Fruit fly (Drosophila melanogaster) whole organism: ENCODE results near the gene awd.

ENCODE experiments used
- CG8478 ChIP-seq: fragments of >200 bp; optimal IDR thresholded peaks from 2 replicates; lab custom pipeline; 2018; ENCODE audit warnings: inconsistent platforms
- Dll ChIP-seq: fragments of >200 bp; optimal IDR thresholded peaks from 2 replicates; lab custom pipeline; 2017
- EcR ChIP-seq, 2 experiments: fragments of >200 bp; optimal IDR thresholded peaks; 2 replicates each; lab custom pipeline; 2017; ENCODE audit warnings: missing biosample characterization in 2 of 2, missing genetic modification characterization in 2 of 2, missing genetic modification reagents in 2 of 2
- pan ChIP-seq: fragments of >200 bp; optimal IDR thresholded peaks from 2 replicates; lab custom pipeline; 2017
- psq ChIP-seq: fragments of >200 bp; optimal IDR thresholded peaks from 2 replicates; lab custom pipeline; 2017
- usp ChIP-seq: fragments of >200 bp; optimal IDR thresholded peaks from 2 replicates; lab custom pipeline; 2017; ENCODE audit warnings: missing biosample characterization, missing genetic modification characterization, mixed read lengths

awd gene

dm6 chr3R:31761529-31762009 lies 15.7 kb upstream of the awd start, which contains the start of gene Smvt:
Smvt (minus strand) TSS chr3R:31761579.
- TF ChIP-seq EcR (GFP tag; optimal IDR thresholded peaks at IDR 0.05; lab: Kevin White, UChicago) = no peak
- TF ChIP-seq Dll (lab: Kevin White, UChicago) = no peak
- TF ChIP-seq CG8478 (lab: Kevin White, UChicago) = no peak
- no peak for TF ChIP-seq psq
- no peak for TF ChIP-seq pan (lab: Kevin White, UChicago)
- no peak for TF ChIP-seq usp (GFP tag; lab: Kevin White, UChicago)

DNA sequence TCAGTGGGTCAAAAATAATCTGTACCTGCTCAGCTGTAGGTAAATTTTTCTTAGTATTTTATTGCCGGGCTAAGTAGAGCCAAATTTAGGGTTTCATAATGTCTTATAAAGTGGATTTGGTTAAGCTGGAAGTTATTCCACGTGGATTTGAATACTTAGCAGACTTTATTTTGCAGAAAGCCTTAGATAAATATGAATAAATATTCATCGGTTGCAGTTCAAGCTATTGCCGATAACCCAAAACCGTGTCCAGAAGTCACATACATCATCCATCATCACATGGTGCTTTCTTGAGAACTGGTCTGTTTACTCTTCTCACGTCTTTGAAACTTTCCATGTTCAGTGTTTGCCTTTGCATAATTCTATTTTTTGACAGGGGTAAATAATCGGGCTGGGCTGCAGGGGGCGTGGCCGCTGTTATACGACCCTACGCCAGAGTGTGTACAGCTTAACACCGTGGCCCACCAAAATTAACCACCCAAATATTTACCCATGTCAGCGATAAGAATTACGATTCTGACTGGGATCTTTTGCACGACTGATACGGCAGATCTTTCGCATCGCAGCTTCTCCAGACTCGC lies 12.8 kb upstream of the awd start, which contains the start of gene CG2187:
Gene CG2187 (minus strand): TSS at position 51 of the 581 bp plus-strand sequence.
- no peak for TF ChIP-seq Dll (lab: Kevin White, UChicago)
- TF ChIP-seq EcR (GFP tag; optimal IDR thresholded peaks at IDR 0.05; lab: Kevin White, UChicago) = no peak
- TF ChIP-seq CG8478 (lab: Kevin White, UChicago) = no peak
- TF ChIP-seq pan (lab: Kevin White, UChicago) = no peak
- no peak for TF ChIP-seq psq
- TF ChIP-seq usp (GFP tag; lab: Kevin White, UChicago) = no peak

dm6 chr3R:31754605-31755004 lies 8.7 kb upstream of the awd start, which contains the start of gene salt:
salt (minus strand) TSS chr3R:31754705.
- TF ChIP-seq EcR (GFP tag; optimal IDR thresholded peaks at IDR 0.05; lab: Kevin White, UChicago) = no peak
- TF ChIP-seq CG8478 (lab: Kevin White, UChicago) = no peak
- no peak for TF ChIP-seq pan (lab: Kevin White, UChicago)
- TF ChIP-seq usp (GFP tag; lab: Kevin White, UChicago) = no peak
- TF ChIP-seq psq = no peak
- no peak for TF ChIP-seq Dll (lab: Kevin White, UChicago)

dm6 chr3R:31748093-31748996 lies 2.5 kb upstream of the awd start:
- TF ChIP-seq Dll (lab: Kevin White, UChicago) (no peak), psq (peak; percentile 60), CG8478 (lab: Kevin White, UChicago) (peak; percentile 68), EcR (GFP tag; optimal IDR thresholded peaks at IDR 0.05; lab: Kevin White, UChicago) (no peak), usp (GFP tag; lab: Kevin White, UChicago) (no peak), pan (lab: Kevin White, UChicago) (no peak)

dm6 chr3R:31747429-31748048 lies 1.7 kb upstream of the awd start, which contains the start of the genes nero and CG1910:
nero (minus strand) TSS chr3R:31747558.
CG1910 (plus strand) TSS chr3R:31747643.
- no peak for TF ChIP-seq usp (GFP tag; lab: Kevin White, UChicago)
- no peak for TF ChIP-seq EcR (GFP tag; optimal IDR thresholded peaks at IDR 0.05; lab: Kevin White, UChicago)
- no peak for TF ChIP-seq pan (lab: Kevin White, UChicago)
- TF ChIP-seq psq = no peak
- no peak for TF ChIP-seq Dll (lab: Kevin White, UChicago)
- TF ChIP-seq CG8478 (lab: Kevin White, UChicago) = no peak

dm6 chr3R:31744044-31744652 lies 1.7 kb downstream of the awd start, which contains the start of gene CG1896:
CG1896 (plus strand) TSS chr3R:31744282.
- TF ChIP-seq Dll (lab: Kevin White, UChicago) (no peak), pan (lab: Kevin White, UChicago) (no peak), CG8478 (lab: Kevin White, UChicago) (no peak), usp (GFP tag; lab: Kevin White, UChicago) (no peak), EcR (GFP tag; optimal IDR thresholded peaks at IDR 0.05; lab: Kevin White, UChicago) (no peak), psq (no peak)

- TF ChIP-seq Dll (lab: Kevin White, UChicago) (no peak), EcR (GFP tag; optimal IDR thresholded peaks at IDR 0.05; lab: Kevin White, UChicago) (no peak), pan (lab: Kevin White, UChicago) (no peak), CG8478 (lab: Kevin White, UChicago) (no peak), usp (GFP tag; lab: Kevin White, UChicago) (no peak), psq (no peak)
Measured at dm6 chr3R:31743279-31743678, 2.6 kb downstream of the awd start, which contains the start of gene Tbca. Tbca (plus strand) TSS chr3R:31743490.

DNA sequence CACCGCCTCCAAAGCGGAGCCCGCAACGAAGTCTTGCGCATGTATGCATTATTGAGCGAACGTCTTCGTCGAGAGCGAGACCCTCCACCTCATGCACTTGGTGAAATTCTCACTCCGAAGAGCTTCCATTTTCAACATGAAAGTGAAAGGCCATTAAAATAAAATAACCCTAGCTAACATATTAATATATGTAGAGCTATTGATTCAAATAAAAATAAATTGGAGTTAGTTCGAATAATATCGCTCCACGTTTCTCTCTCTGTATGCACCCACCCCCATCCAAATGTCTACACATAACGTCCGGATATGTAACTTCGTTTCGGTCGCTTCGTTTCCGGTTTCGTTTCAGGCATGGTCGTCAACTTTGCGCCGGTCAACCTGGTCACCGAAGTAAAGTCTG lies 4.6 kb downstream of the awd start:
- TF ChIP-seq Dll (lab: Kevin White, UChicago) = no peak
- TF ChIP-seq psq = no peak
- TF ChIP-seq pan (lab: Kevin White, UChicago) = no peak
- TF ChIP-seq EcR (GFP tag; optimal IDR thresholded peaks at IDR 0.05; lab: Kevin White, UChicago) = no peak
- no peak for TF ChIP-seq CG8478 (lab: Kevin White, UChicago)
- TF ChIP-seq usp (GFP tag; lab: Kevin White, UChicago) = no peak

DNA sequence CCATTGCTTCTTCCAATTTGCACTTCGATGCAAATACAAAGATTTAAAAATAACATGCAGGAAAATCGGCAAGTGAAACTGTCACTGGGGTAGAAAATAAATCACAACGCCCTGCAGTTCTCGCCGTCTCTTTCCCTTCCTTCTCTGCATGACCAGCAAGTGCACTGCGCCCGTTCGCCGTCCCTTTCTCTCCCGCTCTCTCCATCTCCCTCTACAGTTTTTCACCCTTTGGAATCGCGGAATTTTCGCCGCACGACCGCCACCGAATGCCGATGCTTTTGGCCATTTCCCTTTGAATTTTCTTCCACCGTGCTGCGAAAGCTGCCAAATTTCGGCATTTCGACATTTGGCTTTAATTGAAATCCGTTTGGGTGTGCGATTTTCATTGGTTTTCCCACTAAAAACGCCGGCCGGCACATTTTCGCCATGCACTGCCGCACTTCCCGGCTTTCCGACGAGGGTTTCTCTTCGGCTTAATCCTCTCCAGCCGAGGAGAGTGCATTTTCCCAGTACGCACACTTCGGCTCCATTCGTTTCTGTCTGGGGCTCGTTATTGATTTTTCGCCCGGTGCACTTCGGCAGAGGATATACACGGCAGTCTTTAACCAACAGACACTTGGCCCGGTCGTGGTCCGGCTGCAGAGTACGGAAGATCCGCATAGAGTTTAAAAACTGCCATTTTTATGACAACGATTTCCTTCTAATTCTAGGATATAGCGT lies 6.7 kb downstream of the awd start:
- no peak for TF ChIP-seq usp (GFP tag; lab: Kevin White, UChicago)
- TF ChIP-seq psq = no peak
- TF ChIP-seq Dll (lab: Kevin White, UChicago) = no peak

DNA sequence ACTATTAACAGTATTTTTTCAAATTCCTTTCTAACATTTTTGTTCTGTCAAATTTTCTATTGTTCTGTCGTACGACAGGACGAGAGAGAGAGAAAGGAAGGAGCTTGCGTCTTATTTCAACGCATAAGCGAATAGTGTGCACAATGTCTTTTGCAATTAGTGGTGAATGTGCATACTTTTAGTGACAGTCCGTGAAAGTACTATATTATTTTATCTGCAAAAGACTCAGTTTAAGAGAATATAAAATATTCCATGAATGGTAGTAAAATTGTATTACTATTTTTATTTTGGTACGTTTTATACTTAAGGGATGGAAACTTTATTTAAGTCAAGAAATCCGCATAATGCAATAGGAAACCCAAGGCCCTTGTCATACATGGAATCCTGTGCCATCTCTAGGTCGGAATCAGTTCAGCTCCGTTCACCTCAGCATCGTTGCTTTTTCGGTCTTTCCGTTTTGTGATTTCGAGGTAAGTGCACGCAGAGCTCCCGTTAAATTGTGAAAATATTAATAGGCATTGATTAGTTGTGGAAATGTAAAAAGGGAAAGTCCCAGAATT lies 7.7 kb downstream of the awd start, which contains the start of gene eEF1alpha2:
Gene eEF1alpha2 (plus strand): TSS at position 409 of the 560 bp plus-strand sequence.
- no peak for TF ChIP-seq pan (lab: Kevin White, UChicago)
- TF ChIP-seq Dll (lab: Kevin White, UChicago) = no peak
- no peak for TF ChIP-seq EcR (GFP tag; optimal IDR thresholded peaks at IDR 0.05; lab: Kevin White, UChicago)
- TF ChIP-seq CG8478 (lab: Kevin White, UChicago) = no peak
- no peak for TF ChIP-seq psq
- TF ChIP-seq usp (GFP tag; lab: Kevin White, UChicago) = no peak
